Worm (Caenorhabditis elegans): ENCODE results near the gene jhdm-1.

Gene jhdm-1

DNA sequence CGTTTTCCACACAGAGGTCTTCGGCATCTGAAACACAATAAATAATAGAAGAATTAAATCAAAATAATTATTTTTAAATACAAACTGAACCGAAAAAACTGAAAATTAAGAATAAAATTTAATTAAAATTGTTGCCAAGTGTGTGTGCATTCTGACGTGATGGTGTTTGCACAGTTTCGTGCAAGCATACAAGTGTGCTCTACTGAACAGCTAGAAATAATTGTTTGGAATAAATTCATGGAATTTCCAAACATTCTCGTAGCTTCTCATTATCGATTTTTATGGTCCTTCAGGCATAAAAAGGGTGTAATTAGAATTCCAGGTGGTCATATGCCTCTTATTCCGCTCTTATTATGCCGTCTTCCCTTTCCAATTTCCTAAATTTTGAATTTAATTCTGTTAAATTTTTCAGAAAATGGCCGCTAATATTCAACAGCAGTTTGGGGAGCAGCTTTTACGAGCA lies 22.5 kb upstream of the jhdm-1 start, which contains the start of the genes mrps-17 and txdc-9:
TSS of gene mrps-17 (minus strand) at position 33 of the 463 bp plus-strand sequence.
TSS of gene txdc-9 (plus strand) at position 413 of the 463 bp plus-strand sequence.
- TF ChIP-seq lin-32 (GFP tag; optimal IDR thresholded peaks at IDR 0.05), result no peak
- TF ChIP-seq unc-39 (tag; optimal IDR thresholded peaks at IDR 0.05), result no peak
- TF ChIP-seq ztf-11 (tag; optimal IDR thresholded peaks at IDR 0.05), result no peak
- TF ChIP-seq unc-120 (tag; optimal IDR thresholded peaks at IDR 0.05; ENCODE audit: poor library complexity, severe bottlenecking), result no peak
- TF ChIP-seq flh-1 (GFP tag; optimal IDR thresholded peaks at IDR 0.05), result no peak
- no peak for TF ChIP-seq cnd-1 (tag; optimal IDR thresholded peaks at IDR 0.05)
- no peak for TF ChIP-seq nhr-12 (tag; optimal IDR thresholded peaks at IDR 0.05)
- TF ChIP-seq ces-1 (GFP tag; optimal IDR thresholded peaks at IDR 0.05), result peak; percentile 99
- TF ChIP-seq sem-2 (GFP tag; optimal IDR thresholded peaks at IDR 0.05), result no peak
- no peak for TF ChIP-seq bed-3 (GFP tag; optimal IDR thresholded peaks at IDR 0.05)
- no peak for TF ChIP-seq M03D4.4 (tag; optimal IDR thresholded peaks at IDR 0.05)
- no peak for TF ChIP-seq nhr-2 (tag; optimal IDR thresholded peaks at IDR 0.05)
- no peak for TF ChIP-seq nhr-76 (tag; optimal IDR thresholded peaks at IDR 0.05)
- TF ChIP-seq lsy-2 (tag; optimal IDR thresholded peaks at IDR 0.05), result peak; percentile 81
- no peak for TF ChIP-seq snpc-4 (tag; optimal IDR thresholded peaks at IDR 0.05)
- TF ChIP-seq tbx-8 (GFP tag; optimal IDR thresholded peaks at IDR 0.05), result no peak
- TF ChIP-seq sptf-1 (tag; optimal IDR thresholded peaks at IDR 0.05), result peak; percentile 55
- no peak for TF ChIP-seq nhr-237 (tag; optimal IDR thresholded peaks at IDR 0.05)
- TF ChIP-seq mab-5 (tag; optimal IDR thresholded peaks at IDR 0.05), result no peak
- TF ChIP-seq zip-8 (tag; optimal IDR thresholded peaks at IDR 0.05), result no peak
- no peak for TF ChIP-seq blmp-1 (tag; optimal IDR thresholded peaks at IDR 0.05)
- TF ChIP-seq hlh-1 (tag; optimal IDR thresholded peaks at IDR 0.05), result peak; percentile 30
- no peak for TF ChIP-seq elt-1 (tag; optimal IDR thresholded peaks at IDR 0.05; ENCODE audit: borderline replicate concordance, insufficient read depth)
- no peak for TF ChIP-seq nhr-28 (tag; optimal IDR thresholded peaks at IDR 0.05)
- TF ChIP-seq ceh-39 (tag; optimal IDR thresholded peaks at IDR 0.05), result no peak
- no peak for TF ChIP-seq mls-2 (tag; optimal IDR thresholded peaks at IDR 0.05)
- TF ChIP-seq ceh-43 (GFP tag; optimal IDR thresholded peaks at IDR 0.05), result peak; percentile 80
- TF ChIP-seq elt-3 (tag; optimal IDR thresholded peaks at IDR 0.05), result no peak
- peak; percentile 75 for TF ChIP-seq mep-1 (tag; optimal IDR thresholded peaks at IDR 0.05)
- TF ChIP-seq drap-1 (GFP tag; optimal IDR thresholded peaks at IDR 0.05), result no peak
- peak; percentile 48 for TF ChIP-seq lin-13 (tag; optimal IDR thresholded peaks at IDR 0.05)
- no peak for TF ChIP-seq unc-62 (GFP tag; optimal IDR thresholded peaks at IDR 0.05)
- TF ChIP-seq ceh-83 (GFP tag; optimal IDR thresholded peaks at IDR 0.05), result no peak
- TF ChIP-seq pha-4 (tag; optimal IDR thresholded peaks at IDR 0.05), result peak; percentile 86
- peak; percentile 70 for TF ChIP-seq ham-2 (GFP tag; optimal IDR thresholded peaks at IDR 0.05)

DNA sequence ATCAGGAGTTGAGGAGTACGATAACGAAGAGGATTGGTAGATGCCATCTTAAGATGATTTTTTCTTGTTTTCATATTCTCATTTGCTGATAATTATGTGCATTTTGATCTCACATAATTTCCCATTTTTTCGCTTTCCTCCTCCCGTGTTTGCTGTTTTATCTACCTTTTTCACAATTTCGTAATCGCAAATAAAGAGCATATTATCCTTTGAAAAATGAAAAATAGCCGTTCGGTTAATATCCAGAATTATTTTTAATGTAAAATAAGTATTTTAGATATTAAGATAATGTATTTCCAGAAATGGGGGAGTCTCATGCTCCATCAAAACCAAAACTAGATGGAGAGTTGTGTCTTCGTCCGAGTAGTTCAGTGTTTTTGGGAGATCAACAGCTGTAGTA lies 21.3 kb upstream of the jhdm-1 start, which contains the start of gene vps-16:
TSS of gene vps-16 (plus strand) at position 301 of the 400 bp plus-strand sequence.
- TF ChIP-seq lin-32 (GFP tag; optimal IDR thresholded peaks at IDR 0.05), result no peak
- TF ChIP-seq lsy-2 (tag; optimal IDR thresholded peaks at IDR 0.05), result no peak
- no peak for TF ChIP-seq ceh-39 (tag; optimal IDR thresholded peaks at IDR 0.05)
- TF ChIP-seq pha-4 (tag; optimal IDR thresholded peaks at IDR 0.05), result no peak
- TF ChIP-seq nhr-28 (tag; optimal IDR thresholded peaks at IDR 0.05), result no peak
- no peak for TF ChIP-seq cnd-1 (tag; optimal IDR thresholded peaks at IDR 0.05)
- no peak for TF ChIP-seq unc-39 (tag; optimal IDR thresholded peaks at IDR 0.05)
- TF ChIP-seq ceh-43 (GFP tag; optimal IDR thresholded peaks at IDR 0.05), result no peak
- no peak for TF ChIP-seq M03D4.4 (tag; optimal IDR thresholded peaks at IDR 0.05)
- TF ChIP-seq bed-3 (GFP tag; optimal IDR thresholded peaks at IDR 0.05), result no peak
- no peak for TF ChIP-seq elt-3 (tag; optimal IDR thresholded peaks at IDR 0.05)
- no peak for TF ChIP-seq snpc-4 (tag; optimal IDR thresholded peaks at IDR 0.05)
- TF ChIP-seq ham-2 (GFP tag; optimal IDR thresholded peaks at IDR 0.05), result no peak
- no peak for TF ChIP-seq nhr-76 (tag; optimal IDR thresholded peaks at IDR 0.05)
- no peak for TF ChIP-seq nhr-2 (tag; optimal IDR thresholded peaks at IDR 0.05)

DNA sequence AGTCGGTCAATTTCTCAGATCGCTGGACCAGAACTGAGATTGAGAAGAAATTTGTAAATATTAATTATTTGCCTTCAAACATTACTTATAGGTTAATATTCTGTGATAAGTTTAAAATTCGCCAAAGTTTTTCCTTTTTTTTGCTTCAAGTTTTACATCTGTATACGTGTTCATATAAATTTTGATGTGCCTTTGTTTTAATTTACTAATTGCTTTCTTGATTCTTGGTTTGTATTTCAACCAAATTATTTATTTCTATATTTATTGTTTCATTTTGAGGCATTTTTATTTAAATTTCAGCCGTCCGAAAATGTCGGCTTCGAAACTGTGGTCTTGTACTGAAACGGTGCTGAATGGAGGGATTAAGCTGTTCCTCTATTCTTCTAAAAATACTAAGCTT lies 18.0 kb upstream of the jhdm-1 start, which contains the start of gene C05D11.1:
TSS of gene C05D11.1 (plus strand) at position 301 of the 400 bp plus-strand sequence.
- TF ChIP-seq mep-1 (tag; optimal IDR thresholded peaks at IDR 0.05) (no peak), M03D4.4 (tag; optimal IDR thresholded peaks at IDR 0.05) (no peak), nhr-28 (tag; optimal IDR thresholded peaks at IDR 0.05) (no peak), lin-32 (GFP tag; optimal IDR thresholded peaks at IDR 0.05) (no peak), lin-13 (tag; optimal IDR thresholded peaks at IDR 0.05) (no peak), ceh-43 (GFP tag; optimal IDR thresholded peaks at IDR 0.05) (no peak), ham-2 (GFP tag; optimal IDR thresholded peaks at IDR 0.05) (no peak), nhr-12 (tag; optimal IDR thresholded peaks at IDR 0.05) (no peak), ceh-83 (GFP tag; optimal IDR thresholded peaks at IDR 0.05) (no peak), unc-39 (tag; optimal IDR thresholded peaks at IDR 0.05) (no peak), cnd-1 (tag; optimal IDR thresholded peaks at IDR 0.05) (no peak), nhr-2 (tag; optimal IDR thresholded peaks at IDR 0.05) (no peak), ces-1 (GFP tag; optimal IDR thresholded peaks at IDR 0.05) (no peak)

All from whole organism, mixed stage, embryonic.